Worm (Caenorhabditis elegans): ENCODE results near the gene ostb-1.

The ostb-1 gene

DNA sequence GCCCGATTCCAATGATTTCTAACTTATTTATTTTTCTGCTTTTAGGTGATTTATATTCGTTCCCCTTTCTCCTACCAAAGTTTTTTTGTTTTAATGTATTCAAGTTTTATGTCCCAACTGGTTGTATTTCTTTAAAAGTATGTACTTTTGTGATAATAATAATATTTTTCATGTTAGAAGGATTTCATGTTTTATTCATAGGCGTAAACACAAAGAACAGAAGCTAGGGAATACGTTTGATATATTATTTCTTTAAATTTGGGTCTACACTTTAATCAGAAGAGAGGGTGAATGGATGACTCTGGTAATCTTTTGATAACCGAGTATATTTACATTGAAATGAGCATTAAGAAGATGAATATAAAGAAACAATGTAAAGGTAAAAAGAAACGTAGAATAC lies 1.8 kb downstream of the ostb-1 start:
- TF ChIP-seq alr-1 (tag; optimal IDR thresholded peaks at IDR 0.05) (no peak), egl-27 (tag; optimal IDR thresholded peaks at IDR 0.05) (no peak), nhr-25 (tag; optimal IDR thresholded peaks at IDR 0.05) (peak; percentile 40), nhr-10 (tag; optimal IDR thresholded peaks at IDR 0.05) (no peak)

ce11 chrII:7870062-7870461 lies 5.8 kb downstream of the ostb-1 start, which contains the start of gene ztf-17:
Gene ztf-17, minus strand, starts transcription at chrII:7870162.
- TF ChIP-seq dmd-4 (tag; optimal IDR thresholded peaks at IDR 0.05) (no peak), sma-3 (GFP tag; optimal IDR thresholded peaks at IDR 0.05) (no peak), unc-39 (tag; optimal IDR thresholded peaks at IDR 0.05) (no peak), ztf-11 (tag; optimal IDR thresholded peaks at IDR 0.05) (no peak), gmeb-1 (tag; optimal IDR thresholded peaks at IDR 0.05) (no peak), alr-1 (tag; optimal IDR thresholded peaks at IDR 0.05) (no peak), nhr-6 (tag; optimal IDR thresholded peaks at IDR 0.05) (no peak), mbf-1 (tag; optimal IDR thresholded peaks at IDR 0.05) (no peak), R02D3.7 (tag; optimal IDR thresholded peaks at IDR 0.05) (no peak), unc-55 (GFP tag; optimal IDR thresholded peaks at IDR 0.05) (no peak), aly-2 (tag; optimal IDR thresholded peaks at IDR 0.05) (no peak), crh-2 (tag; optimal IDR thresholded peaks at IDR 0.05) (no peak), zag-1 (tag; optimal IDR thresholded peaks at IDR 0.05) (no peak), elt-1 (tag; optimal IDR thresholded peaks at IDR 0.05) (no peak), C34F6.9 (tag; optimal IDR thresholded peaks at IDR 0.05) (no peak)

ce11 chrII:7870632-7871031 lies 6.3 kb downstream of the ostb-1 start:
- TF ChIP-seq sem-4 (tag; optimal IDR thresholded peaks at IDR 0.05) (no peak), C34F6.9 (tag; optimal IDR thresholded peaks at IDR 0.05) (peak; percentile 53), nhr-25 (tag; optimal IDR thresholded peaks at IDR 0.05) (peak; percentile 13), nhr-129 (tag; optimal IDR thresholded peaks at IDR 0.05) (peak; percentile 78), unc-55 (GFP tag; optimal IDR thresholded peaks at IDR 0.05) (peak; percentile 75), F13H6.1 (tag; optimal IDR thresholded peaks at IDR 0.05) (peak; percentile 17), zag-1 (tag; optimal IDR thresholded peaks at IDR 0.05) (peak; percentile 24), lsy-2 (tag; optimal IDR thresholded peaks at IDR 0.05) (peak; percentile 81 to 97), nhr-10 (tag; optimal IDR thresholded peaks at IDR 0.05) (no peak), crh-2 (tag; optimal IDR thresholded peaks at IDR 0.05) (peak; percentile 21), sma-3 (GFP tag; optimal IDR thresholded peaks at IDR 0.05) (peak; percentile 30), nhr-237 (tag; optimal IDR thresholded peaks at IDR 0.05) (no peak), fos-1 (tag; optimal IDR thresholded peaks at IDR 0.05) (peak; percentile 21)

- TF ChIP-seq sma-3 (GFP tag; optimal IDR thresholded peaks at IDR 0.05) = no peak
- TF ChIP-seq Y55F3AM.14 (GFP tag; optimal IDR thresholded peaks at IDR 0.05) = no peak
- TF ChIP-seq unc-55 (GFP tag; optimal IDR thresholded peaks at IDR 0.05) = peak; percentile 77
- no peak for TF ChIP-seq blmp-1 (tag; optimal IDR thresholded peaks at IDR 0.05; ENCODE audit: insufficient read depth)
- peak; percentile 39 for TF ChIP-seq crh-2 (tag; optimal IDR thresholded peaks at IDR 0.05)
- TF ChIP-seq nhr-21 (tag; optimal IDR thresholded peaks at IDR 0.05) = no peak
- TF ChIP-seq ztf-4 (tag; optimal IDR thresholded peaks at IDR 0.05) = no peak
- no peak for TF ChIP-seq fos-1 (tag; optimal IDR thresholded peaks at IDR 0.05)
- no peak for TF ChIP-seq lin-39 (tag; optimal IDR thresholded peaks at IDR 0.05)
- TF ChIP-seq mbf-1 (tag; optimal IDR thresholded peaks at IDR 0.05) = no peak
- TF ChIP-seq ceh-82 (tag; optimal IDR thresholded peaks at IDR 0.05) = no peak
- no peak for TF ChIP-seq aly-2 (tag; optimal IDR thresholded peaks at IDR 0.05)
- no peak for TF ChIP-seq ceh-16 (tag; optimal IDR thresholded peaks at IDR 0.05)
- no peak for TF ChIP-seq ZK546.5 (tag; optimal IDR thresholded peaks at IDR 0.05)
- no peak for TF ChIP-seq snpc-4 (tag; optimal IDR thresholded peaks at IDR 0.05)
- TF ChIP-seq sem-4 (tag; optimal IDR thresholded peaks at IDR 0.05) = no peak
- peak; percentile 31 for TF ChIP-seq nhr-25 (tag; optimal IDR thresholded peaks at IDR 0.05)
- no peak for TF ChIP-seq F13H6.1 (tag; optimal IDR thresholded peaks at IDR 0.05)
- no peak for TF ChIP-seq dmd-4 (tag; optimal IDR thresholded peaks at IDR 0.05)
- TF ChIP-seq nhr-23 (tag; optimal IDR thresholded peaks at IDR 0.05) = no peak
- no peak for TF ChIP-seq peb-1 (tag; optimal IDR thresholded peaks at IDR 0.05)
- no peak for TF ChIP-seq nhr-77 (tag; optimal IDR thresholded peaks at IDR 0.05)
- TF ChIP-seq gmeb-1 (tag; optimal IDR thresholded peaks at IDR 0.05) = peak; percentile 16
- no peak for TF ChIP-seq nhr-237 (tag; optimal IDR thresholded peaks at IDR 0.05)
- TF ChIP-seq mdl-1 (tag; optimal IDR thresholded peaks at IDR 0.05) = no peak
- TF ChIP-seq ztf-1 (GFP tag; conservative IDR thresholded peaks at IDR 0.05) = no peak
- TF ChIP-seq unc-62 (GFP tag; optimal IDR thresholded peaks at IDR 0.05) = no peak
- TF ChIP-seq elt-1 (tag; optimal IDR thresholded peaks at IDR 0.05) = no peak
- peak; percentile 67 for TF ChIP-seq C34F6.9 (tag; optimal IDR thresholded peaks at IDR 0.05)
- no peak for TF ChIP-seq unc-39 (tag; optimal IDR thresholded peaks at IDR 0.05)
- TF ChIP-seq nhr-6 (tag; optimal IDR thresholded peaks at IDR 0.05) = no peak
- TF ChIP-seq nhr-11 (tag; optimal IDR thresholded peaks at IDR 0.05) = no peak
- TF ChIP-seq zag-1 (tag; optimal IDR thresholded peaks at IDR 0.05) = no peak
- TF ChIP-seq lin-13 (GFP tag; optimal IDR thresholded peaks at IDR 0.05) = peak; percentile 44
- TF ChIP-seq ama-1 (optimal IDR thresholded peaks at IDR 0.05) = no peak
- no peak for TF ChIP-seq mab-5 (tag; optimal IDR thresholded peaks at IDR 0.05)
- TF ChIP-seq sma-9 (GFP tag; optimal IDR thresholded peaks at IDR 0.05) = peak; percentile 32
- no peak for TF ChIP-seq sma-9 (tag; optimal IDR thresholded peaks at IDR 0.05)
- TF ChIP-seq nhr-12 (tag; optimal IDR thresholded peaks at IDR 0.05) = no peak
These were observed 9.6 kb downstream of the ostb-1 start, which contains the start of gene T01H3.3 for ce11 chrII:7873843-7874372. Gene T01H3.3, minus strand, starts transcription at chrII:7873893.

Data from whole organism, L2 larva.